Worm (Caenorhabditis elegans) whole organism, young adult: ENCODE measurements around the gene C27B7.6.

Source experiments
- D2030.7 ChIP-seq: fragments of 200-800 bp; sonication (Bioruptor generic); IDR thresholded peaks from 2 replicates; pipeline ENCODE4 v1.3.6; 2022; ENCODE audit warnings: missing genetic modification reagents, missing genetic modification characterization, missing compliant biosample characterization
- F10E7.11 ChIP-seq: sonication (generic microtip); optimal IDR thresholded peaks from 2 replicates; lab custom pipeline; 2017; ENCODE audit warnings: mild to moderate bottlenecking, missing genetic modification characterization, moderate library complexity, missing compliant biosample characterization
- F55B11.4 ChIP-seq: sonication (generic microtip); optimal IDR thresholded peaks from 2 replicates; lab custom pipeline; 2016; ENCODE audit warnings: missing compliant biosample characterization, missing genetic modification characterization, borderline replicate concordance; ENCODE audit not compliant: insufficient read depth
- Y53F4B.3 ChIP-seq: fragments of 200-800 bp; sonication (Bioruptor generic); IDR thresholded peaks from 2 replicates; pipeline ENCODE4 v1.3.6; 2022; ENCODE audit warnings: missing genetic modification reagents, missing genetic modification characterization, missing compliant biosample characterization
- Y53G8AR.9 ChIP-seq: fragments of 200-800 bp; sonication (Bioruptor generic); conservative IDR thresholded peaks from 2 replicates; pipeline ENCODE4 v1.3.6; 2022; ENCODE audit warnings: missing genetic modification reagents, missing genetic modification characterization, missing compliant biosample characterization
- aptf-3 ChIP-seq: fragments of 200-800 bp; sonication (Bioruptor generic); IDR thresholded peaks from 2 replicates; pipeline ENCODE4 v1.3.6; 2022; ENCODE audit warnings: missing genetic modification characterization, missing compliant biosample characterization
- atf-7 ChIP-seq: sonication (generic microtip); optimal IDR thresholded peaks from 2 replicates; lab custom pipeline; 2017; ENCODE audit warnings: mild to moderate bottlenecking, missing genetic modification characterization, missing compliant biosample characterization
- athp-1 ChIP-seq: sonication (generic microtip); optimal IDR thresholded peaks from 2 replicates; lab custom pipeline; 2017; ENCODE audit warnings: mild to moderate bottlenecking, missing genetic modification characterization, missing compliant biosample characterization
- attf-3 ChIP-seq: fragments of 200-800 bp; sonication (Bioruptor generic); conservative IDR thresholded peaks from 2 replicates; pipeline ENCODE4 v1.3.6; 2022; ENCODE audit warnings: missing genetic modification reagents, missing genetic modification characterization, missing compliant biosample characterization
- attf-6 ChIP-seq: fragments of 200-800 bp; sonication (Bioruptor generic); IDR thresholded peaks from 2 replicates; pipeline ENCODE4 v1.3.6; 2022; ENCODE audit warnings: missing genetic modification reagents, missing genetic modification characterization, missing compliant biosample characterization
- ccch-3 ChIP-seq: fragments of 200-800 bp; sonication (Bioruptor generic); optimal IDR thresholded peaks from 2 replicates; lab custom pipeline; 2018; ENCODE audit warnings: mild to moderate bottlenecking, missing genetic modification characterization, missing compliant biosample characterization
- cebp-1 ChIP-seq, 2 experiments: fragments of 200-800 bp in 1 of 2; sonication (Bioruptor generic) in 1 of 2; sonication (generic microtip) in 1 of 2; IDR thresholded peaks in 1 of 2; optimal IDR thresholded peaks in 1 of 2; 2 replicates each; pipeline versions ENCODE4 v1.3.6 to Lab custom; 2017 to 2022; ENCODE audit warnings: missing compliant biosample characterization in 2 of 2, missing genetic modification characterization in 2 of 2, mild to moderate bottlenecking in 1 of 2, missing genetic modification reagents in 1 of 2, moderate library complexity in 1 of 2
- cebp-2 ChIP-seq: fragments of 200-800 bp; sonication (Bioruptor generic); IDR thresholded peaks from 2 replicates; pipeline ENCODE4 v1.3.6; 2022; ENCODE audit warnings: missing genetic modification characterization, missing compliant biosample characterization
- ceh-40 ChIP-seq: fragments of 200-800 bp; sonication (Bioruptor generic); IDR thresholded peaks from 2 replicates; pipeline ENCODE4 v1.3.6; 2022; ENCODE audit warnings: missing genetic modification characterization, missing compliant biosample characterization
- ceh-58 ChIP-seq: fragments of 200-800 bp; sonication (Bioruptor generic); IDR thresholded peaks from 2 replicates; pipeline ENCODE4 v1.3.6; 2022; ENCODE audit warnings: missing genetic modification characterization, missing compliant biosample characterization
- ceh-79 ChIP-seq: sonication (generic microtip); optimal IDR thresholded peaks from 2 replicates; lab custom pipeline; 2017; ENCODE audit warnings: mild to moderate bottlenecking, missing genetic modification characterization, missing compliant biosample characterization
- die-1 ChIP-seq: sonication (generic microtip); optimal IDR thresholded peaks from 2 replicates; lab custom pipeline; 2016; ENCODE audit warnings: missing genotype, mild to moderate bottlenecking, missing genetic modification characterization, missing compliant biosample characterization
- ekl-4 ChIP-seq: fragments of 200-800 bp; sonication (Bioruptor generic); IDR thresholded peaks from 2 replicates; pipeline ENCODE4 v1.3.6; 2022; ENCODE audit warnings: missing genetic modification reagents, missing genetic modification characterization, missing compliant biosample characterization
- gei-17 ChIP-seq: fragments of 200-800 bp; sonication (Bioruptor generic); optimal IDR thresholded peaks from 2 replicates; lab custom pipeline; 2018; ENCODE audit warnings: mild to moderate bottlenecking, missing genetic modification characterization, missing compliant biosample characterization
- him-1 ChIP-seq: sonication (generic microtip); optimal IDR thresholded peaks from 2 replicates; lab custom pipeline; 2016; ENCODE audit warnings: missing genotype, missing genetic modification reagents, missing genetic modification characterization, missing compliant biosample characterization
- hlh-12 ChIP-seq: sonication (generic microtip); optimal IDR thresholded peaks from 2 replicates; lab custom pipeline; 2016; ENCODE audit warnings: missing genetic modification characterization, missing compliant biosample characterization
- hlh-26 ChIP-seq: fragments of 200-800 bp; sonication (Bioruptor generic); conservative IDR thresholded peaks from 2 replicates; pipeline ENCODE4 v1.3.6; 2022; ENCODE audit warnings: missing genetic modification reagents, missing genetic modification characterization, missing compliant biosample characterization
- hmg-1.2 ChIP-seq: fragments of 200-800 bp; sonication (Bioruptor generic); IDR thresholded peaks from 2 replicates; pipeline ENCODE4 v1.3.6; 2022; ENCODE audit warnings: missing genetic modification reagents, missing genetic modification characterization, missing compliant biosample characterization
- hrde-1 ChIP-seq: sonication (generic microtip); optimal IDR thresholded peaks from 2 replicates; lab custom pipeline; 2016; ENCODE audit warnings: missing genetic modification characterization, mild to moderate bottlenecking, missing compliant biosample characterization, moderate library complexity, missing genotype, missing genetic modification reagents, borderline replicate concordance
- lag-1 ChIP-seq: fragments of 200-800 bp; sonication (Bioruptor generic); IDR thresholded peaks from 2 replicates; pipeline ENCODE4 v1.3.6; 2022; ENCODE audit warnings: missing genetic modification reagents, missing genetic modification characterization, missing compliant biosample characterization
- lin-35 ChIP-seq, 3 experiments: fragments of 150-350 bp in 2 of 3; sonication (generic microtip) in 1 of 3; optimal IDR thresholded peaks; 2 replicates each; lab custom pipeline; 2014 to 2018; ENCODE audit warnings: missing biosample characterization in 3 of 3, missing genetic modification characterization in 3 of 3, missing genetic modification reagents in 3 of 3
- lsl-1 ChIP-seq: fragments of 200-800 bp; sonication (Bioruptor generic); optimal IDR thresholded peaks from 2 replicates; lab custom pipeline; 2018; ENCODE audit warnings: mild to moderate bottlenecking, missing genetic modification characterization, moderate library complexity, missing compliant biosample characterization
- lsy-27 ChIP-seq: sonication (generic microtip); optimal IDR thresholded peaks from 2 replicates; lab custom pipeline; 2017; ENCODE audit warnings: missing genetic modification characterization, mild to moderate bottlenecking, missing compliant biosample characterization, antibody characterized with exemption, missing genotype, borderline replicate concordance; ENCODE audit not compliant: insufficient read depth
- madf-6 ChIP-seq: fragments of 200-800 bp; sonication (Bioruptor generic); IDR thresholded peaks from 2 replicates; pipeline ENCODE4 v1.3.6; 2022; ENCODE audit warnings: missing genetic modification reagents, missing genetic modification characterization, missing compliant biosample characterization
- mel-28 ChIP-seq: sonication (generic microtip); optimal IDR thresholded peaks from 2 replicates; lab custom pipeline; 2016; ENCODE audit warnings: borderline replicate concordance, mild to moderate bottlenecking, missing genetic modification characterization, missing compliant biosample characterization
- mes-4 ChIP-seq: sonication (generic microtip); optimal IDR thresholded peaks from 2 replicates; lab custom pipeline; 2016; ENCODE audit warnings: missing genotype, missing genetic modification characterization, missing compliant biosample characterization
- nfyb-1 ChIP-seq: fragments of 200-800 bp; sonication (Bioruptor generic); IDR thresholded peaks from 2 replicates; pipeline ENCODE4 v1.3.6; 2022; ENCODE audit warnings: missing genetic modification reagents, missing genetic modification characterization, missing compliant biosample characterization
- nhr-179 ChIP-seq: sonication (generic microtip); optimal IDR thresholded peaks from 2 replicates; lab custom pipeline; 2016; ENCODE audit warnings: mild to moderate bottlenecking, missing genetic modification characterization, missing compliant biosample characterization
- rpc-1 ChIP-seq, 2 experiments: fragments of 150-350 bp in 1 of 2; sonication (generic microtip) in 1 of 2; optimal IDR thresholded peaks; 2 replicates each; lab custom pipeline; 2014 to 2018; ENCODE audit warnings: missing biosample characterization in 1 of 2, missing genetic modification characterization in 1 of 2, missing genetic modification reagents in 1 of 2, missing genotype in 1 of 2
- sdz-38 ChIP-seq: sonication (generic microtip); optimal IDR thresholded peaks from 2 replicates; lab custom pipeline; 2016; ENCODE audit warnings: missing genotype, missing genetic modification characterization, missing compliant biosample characterization
- snpc-1.3 ChIP-seq: sonication (generic microtip); optimal IDR thresholded peaks from 2 replicates; lab custom pipeline; 2017; ENCODE audit warnings: missing genetic modification characterization, mild to moderate bottlenecking, missing compliant biosample characterization, antibody characterized with exemption, moderate library complexity, missing genotype, missing genetic modification reagents; ENCODE audit not compliant: insufficient read depth
- snpc-3.4 ChIP-seq: sonication (generic microtip); optimal IDR thresholded peaks from 2 replicates; lab custom pipeline; 2017; ENCODE audit warnings: missing genetic modification characterization, mild to moderate bottlenecking, missing compliant biosample characterization, antibody characterized with exemption, moderate library complexity, missing genotype, missing genetic modification reagents
- snpc-4 ChIP-seq, 5 experiments: fragments of 150-350 bp in 1 of 5; sonication (generic microtip) in 4 of 5; optimal IDR thresholded peaks; 2 replicates each; lab custom pipeline; 2014 to 2018; ENCODE audit warnings: missing genetic modification characterization in 5 of 5, missing biosample characterization in 3 of 5, antibody characterized with exemption in 2 of 5, mild to moderate bottlenecking in 2 of 5, missing compliant biosample characterization in 2 of 5, missing genotype in 2 of 5, moderate library complexity in 2 of 5, missing genetic modification reagents in 1 of 5
- tlf-1 ChIP-seq: fragments of 200-800 bp; sonication (Bioruptor generic); optimal IDR thresholded peaks from 2 replicates; lab custom pipeline; 2018; ENCODE audit warnings: mild to moderate bottlenecking, missing genetic modification characterization, missing compliant biosample characterization

Gene C27B7.6

DNA sequence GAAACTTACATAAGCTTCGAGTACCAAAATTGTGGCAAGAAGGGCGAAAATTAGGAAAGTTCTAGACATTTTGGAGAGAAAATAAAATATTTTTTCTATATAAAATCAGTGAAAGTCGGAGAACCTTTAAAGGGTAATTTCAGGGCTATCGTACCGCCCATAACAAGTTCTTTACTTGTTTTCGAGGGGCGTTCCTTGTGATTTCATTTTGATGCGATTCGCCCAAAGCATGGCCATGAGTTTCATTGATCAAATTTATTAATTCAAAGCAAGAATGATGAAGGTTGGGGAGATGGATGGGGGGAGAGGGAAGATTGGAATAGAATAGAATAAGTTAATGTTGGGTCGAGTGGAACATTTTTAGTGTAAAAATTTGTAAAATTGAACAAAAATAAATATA, 9.9 kb upstream of the C27B7.6 start, which contains the start of gene C27B7.9:
TSS of gene C27B7.9 (minus strand) at position 101 of the 400 bp plus-strand sequence.
- 0 out of 2 replicates have a peak, but pooled peaks have one; percentile 31 for TF ChIP-seq ceh-58
- no peak for TF ChIP-seq hlh-12 (tag; lab: Kevin White, UChicago)

DNA sequence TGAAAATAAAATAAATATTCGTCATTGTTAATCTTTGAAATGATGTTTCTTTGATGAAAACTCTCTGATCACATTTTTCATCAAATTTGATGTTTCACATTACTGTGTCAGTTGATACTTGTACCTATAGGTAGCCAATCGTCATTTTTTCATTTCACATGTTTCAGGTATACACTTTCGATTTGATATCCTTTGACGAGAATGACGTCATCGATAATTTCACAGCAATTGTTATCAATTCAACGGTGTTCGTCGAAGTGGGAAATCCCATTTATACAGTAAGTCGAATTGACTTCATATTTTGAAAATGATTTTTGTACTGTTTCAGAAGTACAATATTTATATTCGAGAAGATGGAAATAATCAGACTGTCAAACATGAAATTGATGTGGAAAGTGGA, 8.0 kb upstream of the C27B7.6 start:
- TF ChIP-seq atf-7 (tag; lab: Kevin White, UChicago) (peak; percentile 88), tlf-1 (no peak)

- TF ChIP-seq lsy-27 (tag; lab: Kevin White, UChicago), result no peak
- no peak for TF ChIP-seq hmg-1.2 (GFP tag; lab: Robert Waterston, UW)
- TF ChIP-seq sdz-38 (tag; lab: Kevin White, UChicago), result no peak
- no peak for TF ChIP-seq ceh-79 (tag; lab: Kevin White, UChicago)
- TF ChIP-seq cebp-2, result no peak
- no peak for TF ChIP-seq athp-1 (tag; lab: Kevin White, UChicago)
- no peak for TF ChIP-seq nhr-179
- no peak for TF ChIP-seq F55B11.4
- no peak for TF ChIP-seq aptf-3 (GFP tag; lab: Robert Waterston, UW)
- TF ChIP-seq hrde-1, result no peak
- TF ChIP-seq attf-6 (GFP tag; lab: Robert Waterston, UW), result no peak
- TF ChIP-seq nfyb-1, result no peak
- TF ChIP-seq cebp-1 (GFP tag; IDR thresholded peaks at IDR 0.05; lab: Robert Waterston, UW), result no peak
- no peak for TF ChIP-seq cebp-1 (tag; optimal IDR thresholded peaks at IDR 0.05; lab: Kevin White, UChicago)
These were observed 598 bp upstream of the C27B7.6 start, which contains the start of gene C27B7.7 for ce11 chrIV:8906743-8907142. C27B7.7 (plus strand) TSS chrIV:8907043.

- TF ChIP-seq snpc-4 (GFP tag; optimal IDR thresholded peaks at IDR 0.05; lab: Kevin White, UChicago), result no peak
- peak in 1 of 4 experiments; percentile 20 for TF ChIP-seq snpc-4 (tag; optimal IDR thresholded peaks at IDR 0.05; lab: Kevin White, UChicago)
- 0 out of 2 replicates have a peak, but pooled peaks have one; percentile 17 for TF ChIP-seq D2030.7
- TF ChIP-seq him-1, result peak; percentile 22
- peak; percentile 5 for TF ChIP-seq lsl-1
- no peak for TF ChIP-seq cebp-1 (GFP tag; IDR thresholded peaks at IDR 0.05; lab: Robert Waterston, UW)
- peak; percentile 31 for TF ChIP-seq cebp-1 (tag; optimal IDR thresholded peaks at IDR 0.05; lab: Kevin White, UChicago)
- 0 out of 2 replicates have a peak, but pooled peaks have one; percentile 8 for TF ChIP-seq hmg-1.2 (GFP tag; lab: Robert Waterston, UW)
- TF ChIP-seq gei-17, result no peak
- peak; percentile 9 for TF ChIP-seq snpc-3.4 (tag; lab: Kevin White, UChicago)
- no peak for TF ChIP-seq ekl-4
- TF ChIP-seq hrde-1, result peak; percentile 35
These were observed 4.8 kb downstream of the C27B7.6 start, which contains the start of gene C27B7.5 for ce11 chrIV:8901346-8901745. C27B7.5 (plus strand) TSS chrIV:8901646.

DNA sequence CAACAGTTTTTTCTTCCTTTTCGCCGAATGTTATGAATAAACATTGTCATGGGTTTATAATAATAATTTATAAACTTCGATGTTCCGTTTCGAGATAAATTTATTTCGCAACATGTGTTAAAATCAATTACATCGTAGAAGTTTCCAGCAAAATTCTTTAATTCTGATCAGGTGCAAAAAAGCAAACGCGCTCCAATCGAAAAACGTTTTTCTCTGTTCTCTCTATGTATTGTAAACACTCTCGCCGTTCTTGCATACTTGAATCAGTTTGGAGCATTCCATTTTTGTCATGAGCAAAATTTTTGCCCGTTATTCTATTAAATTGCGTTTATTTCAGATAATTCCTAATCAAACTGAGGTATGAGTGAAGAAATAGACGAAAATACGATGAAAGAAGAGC, 12.4 kb downstream of the C27B7.6 start, which contains the start of gene rad-54.L2:
TSS of gene rad-54.L2 (plus strand) at position 332 of the 400 bp plus-strand sequence.
- no peak for TF ChIP-seq attf-3 (GFP tag; lab: Robert Waterston, UW)
- TF ChIP-seq lag-1, result no peak
- TF ChIP-seq Y53F4B.3, result no peak
- no peak for TF ChIP-seq F10E7.11 (tag; lab: Kevin White, UChicago)
- TF ChIP-seq hrde-1, result peak; percentile 30
- no peak for TF ChIP-seq hlh-26 (GFP tag; lab: Robert Waterston, UW)
- peak; percentile 15 for TF ChIP-seq rpc-1 (optimal IDR thresholded peaks at IDR 0.05; lab: Kevin White, UChicago)
- TF ChIP-seq rpc-1 (tag; optimal IDR thresholded peaks at IDR 0.05; lab: Kevin White, UChicago), result no peak
- 0 out of 2 replicates have a peak, but pooled peaks have one; percentile 15 for TF ChIP-seq Y53G8AR.9 (GFP tag; lab: Robert Waterston, UW)
- TF ChIP-seq madf-6 (GFP tag; lab: Robert Waterston, UW), result peak; percentile 46; the same call in 1 of the 2 replicates
- no peak for TF ChIP-seq snpc-4 (GFP tag; optimal IDR thresholded peaks at IDR 0.05; lab: Kevin White, UChicago)
- TF ChIP-seq snpc-4 (tag; optimal IDR thresholded peaks at IDR 0.05; lab: Kevin White, UChicago), result peak in 2 of 4 experiments; percentile 14 to 35
- no peak for TF ChIP-seq snpc-1.3 (tag; lab: Kevin White, UChicago)
- TF ChIP-seq F55B11.4, result no peak
- TF ChIP-seq mes-4 (tag; lab: Kevin White, UChicago), result no peak
- TF ChIP-seq mel-28 (tag; lab: Kevin White, UChicago), result no peak
- TF ChIP-seq lin-35 (GFP tag; optimal IDR thresholded peaks at IDR 0.05; lab: Kevin White, UChicago), result peak in 1 of 3 experiments; percentile 34
- no peak for TF ChIP-seq lsy-27 (tag; lab: Kevin White, UChicago)
- TF ChIP-seq die-1 (tag; lab: Kevin White, UChicago), result no peak
- no peak for TF ChIP-seq ccch-3 (GFP tag; lab: Kevin White, UChicago)
- TF ChIP-seq ceh-40 (GFP tag; lab: Robert Waterston, UW), result no peak
